Worm (Caenorhabditis elegans) whole organism, early embryonic: Measurements from ENCODE around the gene ule-4.

Experiments used
- B0310.2 ChIP-seq: sonication (generic microtip); optimal IDR thresholded peaks from 2 replicates; lab custom pipeline; 2016; ENCODE audit warnings: mild to moderate bottlenecking, missing genetic modification characterization, missing compliant biosample characterization
- F13C5.2 ChIP-seq: sonication (generic microtip); optimal IDR thresholded peaks from 2 replicates; lab custom pipeline; 2017; ENCODE audit warnings: mild to moderate bottlenecking, missing genetic modification characterization, inconsistent platforms, missing compliant biosample characterization
- aly-1 ChIP-seq: sonication (generic microtip); optimal IDR thresholded peaks from 2 replicates; lab custom pipeline; 2016; ENCODE audit warnings: missing genetic modification characterization, missing compliant biosample characterization
- ama-1 ChIP-seq: fragments of 150-350 bp; optimal IDR thresholded peaks from 2 replicates; lab custom pipeline; 2014
- ceh-13 ChIP-seq: fragments of 200-800 bp; sonication (Bioruptor generic); optimal IDR thresholded peaks from 2 replicates; lab custom pipeline; 2018; ENCODE audit warnings: mild to moderate bottlenecking, missing genetic modification characterization, missing compliant biosample characterization
- ceh-36 ChIP-seq: sonication (generic microtip); optimal IDR thresholded peaks from 2 replicates; lab custom pipeline; 2016; ENCODE audit warnings: missing genetic modification characterization, inconsistent platforms, missing compliant biosample characterization
- ets-7 ChIP-seq: sonication (generic microtip); optimal IDR thresholded peaks from 2 replicates; lab custom pipeline; 2016; ENCODE audit warnings: missing genotype, missing genetic modification characterization, missing compliant biosample characterization
- flt-1 ChIP-seq: fragments of 200-800 bp; sonication (Bioruptor generic); IDR thresholded peaks from 2 replicates; pipeline ENCODE4 v1.3.6; 2022; ENCODE audit warnings: missing genetic modification characterization, missing compliant biosample characterization
- hmbx-1 ChIP-seq: sonication (generic microtip); optimal IDR thresholded peaks from 2 replicates; lab custom pipeline; 2016; ENCODE audit warnings: mild to moderate bottlenecking, missing genetic modification characterization, missing compliant biosample characterization
- hmg-4 ChIP-seq: fragments of 200-800 bp; sonication (Bioruptor generic); optimal IDR thresholded peaks from 2 replicates; lab custom pipeline; 2018; ENCODE audit warnings: mild to moderate bottlenecking, missing genetic modification characterization, missing compliant biosample characterization
- hnd-1 ChIP-seq: sonication (generic microtip); optimal IDR thresholded peaks from 2 replicates; lab custom pipeline; 2016; ENCODE audit warnings: missing genetic modification characterization, missing compliant biosample characterization
- pes-1 ChIP-seq: fragments of 200-800 bp; sonication (Bioruptor generic); IDR thresholded peaks from 2 replicates; pipeline ENCODE4 v1.3.6; 2022; ENCODE audit warnings: missing genetic modification reagents, missing genetic modification characterization, missing compliant biosample characterization
- scrt-1 ChIP-seq: fragments of 200-800 bp; sonication (Bioruptor generic); IDR thresholded peaks from 2 replicates; pipeline ENCODE4 v1.3.6; 2022; ENCODE audit warnings: missing genetic modification characterization, missing compliant biosample characterization
- sea-1 ChIP-seq: fragments of 200-800 bp; sonication (Bioruptor generic); conservative IDR thresholded peaks from 2 replicates; pipeline ENCODE4 v1.3.6; 2022; ENCODE audit warnings: missing genetic modification characterization, missing compliant biosample characterization
- tbx-11 ChIP-seq: fragments of 200-800 bp; sonication (Bioruptor generic); IDR thresholded peaks from 2 replicates; pipeline ENCODE4 v1.3.6; 2022; ENCODE audit warnings: missing genetic modification characterization, missing compliant biosample characterization
- tbx-37 ChIP-seq: fragments of 200-800 bp; sonication (Bioruptor generic); conservative IDR thresholded peaks from 2 replicates; pipeline ENCODE4 v1.3.6; 2022; ENCODE audit warnings: missing genetic modification reagents, missing genetic modification characterization, missing compliant biosample characterization
- tra-4 ChIP-seq: sonication (generic microtip); optimal IDR thresholded peaks from 2 replicates; lab custom pipeline; 2017; ENCODE audit warnings: missing genetic modification characterization, missing compliant biosample characterization

Gene ule-4

ce11 chrIV:13647558-13647957 lies at the start of gene ule-4:
TSS of gene ule-4 (minus strand) at chrIV:13647658.
- no peak for TF ChIP-seq B0310.2 (tag; lab: Kevin White, UChicago)
- TF ChIP-seq tbx-37 (GFP tag; lab: Robert Waterston, UW): no peak
- no peak for TF ChIP-seq aly-1 (tag; lab: Kevin White, UChicago)
- no peak for TF ChIP-seq ets-7
- no peak for TF ChIP-seq ama-1 (lab: Kevin White, UChicago)
- TF ChIP-seq tbx-11: no peak
- no peak for TF ChIP-seq pes-1 (GFP tag; lab: Robert Waterston, UW)
- TF ChIP-seq sea-1 (GFP tag; lab: Robert Waterston, UW): no peak
- no peak for TF ChIP-seq ceh-36 (tag; lab: Kevin White, UChicago)
- no peak for TF ChIP-seq scrt-1 (GFP tag; lab: Robert Waterston, UW)
- TF ChIP-seq hnd-1 (tag; lab: Kevin White, UChicago): no peak
- TF ChIP-seq hmbx-1 (tag; lab: Kevin White, UChicago): no peak

ce11 chrIV:13696900-13697299 lies 49.4 kb upstream of the ule-4 start:
- TF ChIP-seq tbx-11 (no peak), hmbx-1 (tag; lab: Kevin White, UChicago) (no peak), sea-1 (GFP tag; lab: Robert Waterston, UW) (no peak), F13C5.2 (tag; lab: Kevin White, UChicago) (no peak), aly-1 (tag; lab: Kevin White, UChicago) (no peak), hnd-1 (tag; lab: Kevin White, UChicago) (no peak), hmg-4 (GFP tag; lab: Kevin White, UChicago) (no peak), flt-1 (GFP tag; lab: Robert Waterston, UW) (no peak), ceh-36 (tag; lab: Kevin White, UChicago) (no peak), ets-7 (no peak), scrt-1 (GFP tag; lab: Robert Waterston, UW) (no peak), ceh-13 (GFP tag; lab: Kevin White, UChicago) (no peak), ama-1 (lab: Kevin White, UChicago) (no peak), tra-4 (no peak), tbx-37 (GFP tag; lab: Robert Waterston, UW) (no peak), pes-1 (GFP tag; lab: Robert Waterston, UW) (no peak), B0310.2 (tag; lab: Kevin White, UChicago) (no peak)

ce11 chrIV:13695720-13696364 lies 48.4 kb upstream of the ule-4 start:
- TF ChIP-seq scrt-1 (GFP tag; lab: Robert Waterston, UW) (no peak), tra-4 (no peak), tbx-11 (no peak), ceh-13 (GFP tag; lab: Kevin White, UChicago) (no peak), hmbx-1 (tag; lab: Kevin White, UChicago) (no peak)

- TF ChIP-seq scrt-1 (GFP tag; lab: Robert Waterston, UW) (no peak), tbx-37 (GFP tag; lab: Robert Waterston, UW) (no peak), hmbx-1 (tag; lab: Kevin White, UChicago) (no peak), pes-1 (GFP tag; lab: Robert Waterston, UW) (no peak), ets-7 (no peak), flt-1 (GFP tag; lab: Robert Waterston, UW) (no peak), aly-1 (tag; lab: Kevin White, UChicago) (no peak), ama-1 (lab: Kevin White, UChicago) (no peak), sea-1 (GFP tag; lab: Robert Waterston, UW) (no peak), ceh-36 (tag; lab: Kevin White, UChicago) (no peak), tra-4 (no peak), hnd-1 (tag; lab: Kevin White, UChicago) (no peak), tbx-11 (no peak), hmg-4 (GFP tag; lab: Kevin White, UChicago) (no peak), F13C5.2 (tag; lab: Kevin White, UChicago) (no peak), ceh-13 (GFP tag; lab: Kevin White, UChicago) (no peak), B0310.2 (tag; lab: Kevin White, UChicago) (no peak)
These were observed 47.8 kb upstream of the ule-4 start for ce11 chrIV:13695302-13695701.

ce11 chrIV:13694600-13694999 lies 47.1 kb upstream of the ule-4 start:
- TF ChIP-seq tbx-37 (GFP tag; lab: Robert Waterston, UW) (no peak), sea-1 (GFP tag; lab: Robert Waterston, UW) (no peak), ceh-13 (GFP tag; lab: Kevin White, UChicago) (no peak), ama-1 (lab: Kevin White, UChicago) (no peak), pes-1 (GFP tag; lab: Robert Waterston, UW) (no peak), F13C5.2 (tag; lab: Kevin White, UChicago) (no peak), hnd-1 (tag; lab: Kevin White, UChicago) (no peak), aly-1 (tag; lab: Kevin White, UChicago) (no peak), scrt-1 (GFP tag; lab: Robert Waterston, UW) (no peak), flt-1 (GFP tag; lab: Robert Waterston, UW) (no peak), tra-4 (no peak), ceh-36 (tag; lab: Kevin White, UChicago) (no peak), hmbx-1 (tag; lab: Kevin White, UChicago) (no peak), B0310.2 (tag; lab: Kevin White, UChicago) (no peak), tbx-11 (no peak), hmg-4 (GFP tag; lab: Kevin White, UChicago) (no peak), ets-7 (no peak)

ce11 chrIV:13693976-13694375 lies 46.5 kb upstream of the ule-4 start:
- TF ChIP-seq tbx-37 (GFP tag; lab: Robert Waterston, UW) (no peak), ets-7 (no peak), scrt-1 (GFP tag; lab: Robert Waterston, UW) (no peak), aly-1 (tag; lab: Kevin White, UChicago) (no peak), hnd-1 (tag; lab: Kevin White, UChicago) (no peak), hmg-4 (GFP tag; lab: Kevin White, UChicago) (no peak)

ce11 chrIV:13692522-13692921 lies 45.1 kb upstream of the ule-4 start:
- TF ChIP-seq hmg-4 (GFP tag; lab: Kevin White, UChicago): no peak
